Worm (Caenorhabditis elegans) whole organism, young adult: ENCODE data around the gene B0280.17.

Experiments
- F39B2.1 ChIP-seq: fragments of 200-800 bp; sonication (Bioruptor generic); IDR thresholded peaks from 2 replicates; pipeline ENCODE4 v1.3.6; 2022; ENCODE audit warnings: missing genetic modification reagents, missing genetic modification characterization, missing compliant biosample characterization
- F52B5.7 ChIP-seq: sonication (generic microtip); optimal IDR thresholded peaks from 2 replicates; lab custom pipeline; 2016; ENCODE audit warnings: mild to moderate bottlenecking, missing genetic modification characterization, missing compliant biosample characterization
- F57A8.1 ChIP-seq: fragments of 200-800 bp; sonication (Bioruptor generic); optimal IDR thresholded peaks from 2 replicates; lab custom pipeline; 2018; ENCODE audit warnings: mild to moderate bottlenecking, missing genetic modification characterization, moderate library complexity, missing compliant biosample characterization
- atf-7 ChIP-seq: sonication (generic microtip); optimal IDR thresholded peaks from 2 replicates; lab custom pipeline; 2017; ENCODE audit warnings: mild to moderate bottlenecking, missing genetic modification characterization, missing compliant biosample characterization
- ceh-91 ChIP-seq: fragments of 200-800 bp; sonication (Bioruptor generic); IDR thresholded peaks from 2 replicates; pipeline ENCODE4 v1.3.6; 2022; ENCODE audit warnings: missing genetic modification reagents, missing genetic modification characterization, missing compliant biosample characterization
- egrh-3 ChIP-seq: fragments of 200-800 bp; sonication (Bioruptor generic); IDR thresholded peaks from 2 replicates; pipeline ENCODE4 v1.3.6; 2022; ENCODE audit warnings: missing genetic modification reagents, missing genetic modification characterization, missing compliant biosample characterization
- fkh-3 ChIP-seq: sonication (generic microtip); optimal IDR thresholded peaks from 2 replicates; lab custom pipeline; 2016; ENCODE audit warnings: mild to moderate bottlenecking, missing genetic modification characterization, missing compliant biosample characterization
- hlh-12 ChIP-seq: sonication (generic microtip); optimal IDR thresholded peaks from 2 replicates; lab custom pipeline; 2016; ENCODE audit warnings: missing genetic modification characterization, missing compliant biosample characterization
- lin-40 ChIP-seq: sonication (generic microtip); optimal IDR thresholded peaks from 2 replicates; lab custom pipeline; 2016; ENCODE audit warnings: missing genetic modification characterization, mild to moderate bottlenecking, missing compliant biosample characterization, missing genotype, missing genetic modification reagents
- nfya-1 ChIP-seq: sonication (generic microtip); optimal IDR thresholded peaks from 2 replicates; lab custom pipeline; 2017; ENCODE audit warnings: antibody characterized with exemption, missing compliant biosample characterization, missing genetic modification characterization, borderline replicate concordance; ENCODE audit not compliant: insufficient read depth
- nhr-90 ChIP-seq: sonication (generic microtip); optimal IDR thresholded peaks from 2 replicates; lab custom pipeline; 2016; ENCODE audit warnings: missing genotype, mild to moderate bottlenecking, missing genetic modification characterization, missing compliant biosample characterization
- sea-2 ChIP-seq: fragments of 200-800 bp; sonication (Bioruptor generic); IDR thresholded peaks from 2 replicates; pipeline ENCODE4 v1.3.6; 2022; ENCODE audit warnings: missing genetic modification characterization, missing compliant biosample characterization
- unc-130 ChIP-seq: sonication (generic microtip); optimal IDR thresholded peaks from 2 replicates; lab custom pipeline; 2016; ENCODE audit warnings: missing genetic modification reagents, missing genetic modification characterization, missing compliant biosample characterization
- ztf-25 ChIP-seq: fragments of 200-800 bp; sonication (Bioruptor generic); IDR thresholded peaks from 2 replicates; pipeline ENCODE4 v1.3.6; 2022; ENCODE audit warnings: missing genetic modification reagents, missing genetic modification characterization, missing compliant biosample characterization

- no peak; the same call in 1 of the 2 replicates for TF ChIP-seq egrh-3 (GFP tag; lab: Robert Waterston, UW)
- TF ChIP-seq F52B5.7 (tag; lab: Kevin White, UChicago) = no peak
- TF ChIP-seq sea-2 (GFP tag; lab: Robert Waterston, UW) = no peak
- TF ChIP-seq lin-40 (tag; lab: Kevin White, UChicago) = peak; percentile 84
- no peak for TF ChIP-seq hlh-12 (tag; lab: Kevin White, UChicago)
- peak; percentile 75 for TF ChIP-seq atf-7 (tag; lab: Kevin White, UChicago)
- TF ChIP-seq ceh-91 (GFP tag; lab: Robert Waterston, UW) = no peak
- no peak for TF ChIP-seq ztf-25
- TF ChIP-seq nfya-1 (tag; lab: Kevin White, UChicago) = no peak
- TF ChIP-seq nhr-90 (tag; lab: Kevin White, UChicago) = no peak
- no peak for TF ChIP-seq F39B2.1 (GFP tag; lab: Robert Waterston, UW)
- no peak for TF ChIP-seq unc-130 (GFP tag; lab: Kevin White, UChicago)
- no peak for TF ChIP-seq fkh-3
- TF ChIP-seq F57A8.1 = no peak
These were observed 17.9 kb upstream of the B0280.17 start, which contains the start of gene ogt-1 for ce11 chrIII:7153747-7154238.
